Fruit fly (Drosophila melanogaster) whole organism, embryonic: ENCODE measurements around the gene dx.

ENCODE experiments used
- Aef1 ChIP-seq: fragments of 200-800 bp; sonication (Bioruptor generic); IDR thresholded peaks from 3 replicates; pipeline ENCODE4 v1.3.6; 2022; ENCODE audit warnings: missing biosample characterization, missing genetic modification characterization
- C15 ChIP-seq: fragments of 200-800 bp; sonication (Bioruptor generic); IDR thresholded peaks from 3 replicates; pipeline ENCODE4 v1.3.6; 2022; ENCODE audit warnings: missing biosample characterization, missing genetic modification characterization
- CG11085 ChIP-seq: fragments of 200-800 bp; sonication (Bioruptor generic); IDR thresholded peaks from 2 replicates; pipeline ENCODE4 v1.3.6; 2022; ENCODE audit warnings: missing biosample characterization, missing genetic modification characterization
- CG11093 ChIP-seq: fragments of 200-800 bp; sonication (Bioruptor generic); IDR thresholded peaks from 3 replicates; pipeline ENCODE4 v1.3.6; 2022; ENCODE audit warnings: missing biosample characterization, missing genetic modification characterization
- CG1233 ChIP-seq: fragments of 200-800 bp; sonication (Bioruptor generic); optimal IDR thresholded peaks from 4 replicates; lab custom pipeline; 2018; ENCODE audit warnings: missing biosample characterization, mild to moderate bottlenecking, missing genetic modification characterization
- CG13424 ChIP-seq: fragments of 200-800 bp; sonication (Bioruptor generic); optimal IDR thresholded peaks from 2 replicates; lab custom pipeline; 2019; ENCODE audit warnings: missing biosample characterization, mild to moderate bottlenecking, missing genetic modification characterization, moderate library complexity
- CG13624 ChIP-seq: fragments of 200-800 bp; sonication (Bioruptor generic); optimal IDR thresholded peaks from 2 replicates; lab custom pipeline; 2016; ENCODE audit warnings: missing biosample characterization, missing genetic modification characterization
- CG15073 ChIP-seq: fragments of 200-800 bp; sonication (Bioruptor generic); optimal IDR thresholded peaks from 2 replicates; lab custom pipeline; 2016; ENCODE audit warnings: missing biosample characterization, missing genetic modification characterization
- CG1603 ChIP-seq: fragments of 200-800 bp; sonication (Bioruptor generic); optimal IDR thresholded peaks from 2 replicates; lab custom pipeline; 2019; ENCODE audit warnings: missing biosample characterization, mild to moderate bottlenecking, missing genetic modification characterization, moderate library complexity
- CG16779 ChIP-seq: fragments of 200-800 bp; sonication (Bioruptor generic); IDR thresholded peaks from 2 replicates; pipeline ENCODE4 v1.3.6; 2022; ENCODE audit warnings: missing biosample characterization, missing genetic modification characterization
- CG2875 ChIP-seq: fragments of 200-800 bp; sonication (Bioruptor generic); optimal IDR thresholded peaks from 2 replicates; lab custom pipeline; 2017; ENCODE audit warnings: missing biosample characterization, mild to moderate bottlenecking, missing genetic modification characterization, missing genetic modification reagents
- CG34224 ChIP-seq: fragments of 200-800 bp; sonication (Bioruptor generic); IDR thresholded peaks from 3 replicates; pipeline ENCODE4 v1.3.6; 2022; ENCODE audit warnings: missing biosample characterization, missing genetic modification characterization; ENCODE audit not compliant: partially characterized antibody
- CG42726 ChIP-seq: fragments of 200-800 bp; sonication (Bioruptor generic); IDR thresholded peaks from 2 replicates; pipeline ENCODE4 v1.3.6; 2022; ENCODE audit warnings: missing biosample characterization, missing genetic modification characterization; ENCODE audit not compliant: partially characterized antibody
- CG5245 ChIP-seq: fragments of 200-800 bp; sonication (Bioruptor generic); optimal IDR thresholded peaks from 3 replicates; lab custom pipeline; 2016; ENCODE audit warnings: missing biosample characterization, missing genetic modification characterization
- CG6175 ChIP-seq: fragments of 200-800 bp; sonication (Bioruptor generic); IDR thresholded peaks from 3 replicates; pipeline ENCODE4 v1.3.6; 2022; ENCODE audit warnings: missing biosample characterization, missing genetic modification characterization
- CG6272 ChIP-seq: fragments of 200-800 bp; sonication (Bioruptor generic); IDR thresholded peaks from 2 replicates; pipeline ENCODE4 v1.3.6; 2022; ENCODE audit warnings: missing biosample characterization, missing genetic modification characterization
- CG6654 ChIP-seq: fragments of 200-800 bp; sonication (Bioruptor generic); optimal IDR thresholded peaks from 2 replicates; lab custom pipeline; 2017; ENCODE audit warnings: missing biosample characterization, mild to moderate bottlenecking, missing genetic modification characterization
- CG8290 ChIP-seq, 3 experiments: fragments of 200-800 bp; sonication (Bioruptor generic); optimal IDR thresholded peaks; 2 replicates each; lab custom pipeline; 2016 to 2019; ENCODE audit warnings: missing biosample characterization in 3 of 3, missing genetic modification characterization in 3 of 3, mild to moderate bottlenecking in 2 of 3, moderate library complexity in 1 of 3
- CG9215 ChIP-seq: fragments of 200-800 bp; sonication (Bioruptor generic); IDR thresholded peaks from 2 replicates; pipeline ENCODE4 v1.3.6; 2022; ENCODE audit warnings: missing biosample characterization, missing genetic modification characterization
- CG9727 ChIP-seq: fragments of 200-800 bp; sonication (Bioruptor generic); optimal IDR thresholded peaks from 3 replicates; lab custom pipeline; 2017; ENCODE audit warnings: missing biosample characterization, mild to moderate bottlenecking, missing genetic modification characterization
- CTCF ChIP-seq: fragments of 200-800 bp; sonication (Bioruptor generic); optimal IDR thresholded peaks from 2 replicates; lab custom pipeline; 2017; ENCODE audit warnings: missing biosample characterization, mild to moderate bottlenecking, missing genetic modification characterization, moderate library complexity
- Gug ChIP-seq: fragments of 200-800 bp; sonication (Bioruptor generic); IDR thresholded peaks from 4 replicates; pipeline ENCODE4 v1.3.6; 2022; ENCODE audit warnings: missing biosample characterization, missing genetic modification characterization
- Hmr ChIP-seq: fragments of 200-800 bp; sonication (Bioruptor generic); optimal IDR thresholded peaks from 3 replicates; lab custom pipeline; 2017; ENCODE audit warnings: mild to moderate bottlenecking, missing biosample characterization, missing genetic modification reagents, missing genetic modification characterization
- Hr3 ChIP-seq: fragments of 200-800 bp; sonication (Bioruptor generic); optimal IDR thresholded peaks from 3 replicates; lab custom pipeline; 2016; ENCODE audit warnings: missing biosample characterization, missing genetic modification characterization
- Mes4 ChIP-seq: fragments of 200-800 bp; sonication (Bioruptor generic); optimal IDR thresholded peaks from 2 replicates; lab custom pipeline; 2016; ENCODE audit warnings: missing biosample characterization, missing genetic modification characterization
- Nf-YC ChIP-seq: fragments of 200-800 bp; optimal IDR thresholded peaks from 3 replicates; lab custom pipeline; 2019; ENCODE audit warnings: missing biosample characterization, mild to moderate bottlenecking, missing genetic modification characterization, moderate library complexity
- Pdp1 ChIP-seq, 2 experiments: fragments of 200-800 bp; sonication (Bioruptor generic); optimal IDR thresholded peaks; 3 replicates each; lab custom pipeline; 2016; ENCODE audit warnings: missing biosample characterization in 2 of 2, missing genetic modification characterization in 2 of 2, mild to moderate bottlenecking in 1 of 2, moderate library complexity in 1 of 2
- Sry-δ ChIP-seq: fragments of 200-800 bp; sonication (Bioruptor generic); optimal IDR thresholded peaks from 2 replicates; lab custom pipeline; 2016; ENCODE audit warnings: missing biosample characterization, missing genetic modification characterization
- amos ChIP-seq: fragments of 200-800 bp; sonication (Bioruptor generic); IDR thresholded peaks from 2 replicates; pipeline ENCODE4 v1.3.6; 2022; ENCODE audit warnings: missing biosample characterization, missing genetic modification characterization; ENCODE audit not compliant: partially characterized antibody
- ara ChIP-seq: fragments of 200-800 bp; sonication (Bioruptor generic); IDR thresholded peaks from 2 replicates; pipeline ENCODE4 v1.3.6; 2022; ENCODE audit warnings: missing biosample characterization, missing genetic modification characterization
- az2 ChIP-seq: fragments of 200-800 bp; sonication (Bioruptor generic); optimal IDR thresholded peaks from 3 replicates; lab custom pipeline; 2016; ENCODE audit warnings: missing biosample characterization, missing genetic modification characterization
- chm ChIP-seq: fragments of 200-800 bp; sonication (Bioruptor generic); IDR thresholded peaks from 2 replicates; pipeline ENCODE4 v1.3.6; 2022; ENCODE audit warnings: missing biosample characterization, missing genetic modification characterization
- chn ChIP-seq: fragments of 200-800 bp; sonication (Bioruptor generic); optimal IDR thresholded peaks from 2 replicates; lab custom pipeline; 2016; ENCODE audit warnings: missing biosample characterization, missing genetic modification characterization
- en ChIP-seq: fragments of 200-800 bp; sonication (Bioruptor generic); optimal IDR thresholded peaks from 2 replicates; lab custom pipeline; 2016; ENCODE audit warnings: missing biosample characterization, missing genetic modification characterization
- fd102C ChIP-seq: fragments of 200-800 bp; sonication (Bioruptor generic); optimal IDR thresholded peaks from 2 replicates; lab custom pipeline; 2018; ENCODE audit warnings: missing biosample characterization, mild to moderate bottlenecking, missing genetic modification characterization, moderate library complexity
- fd96Cb ChIP-seq: fragments of 200-800 bp; sonication (Bioruptor generic); optimal IDR thresholded peaks from 2 replicates; lab custom pipeline; 2018; ENCODE audit warnings: missing biosample characterization, mild to moderate bottlenecking, missing genetic modification characterization, moderate library complexity
- fru ChIP-seq: fragments of >200 bp; optimal IDR thresholded peaks from 2 replicates; lab custom pipeline; 2017
- gfzf ChIP-seq: fragments of 200-800 bp; sonication (Bioruptor generic); optimal IDR thresholded peaks from 2 replicates; lab custom pipeline; 2016; ENCODE audit warnings: missing biosample characterization, mild to moderate bottlenecking, missing genetic modification characterization, moderate library complexity
- hbn ChIP-seq: fragments of 200-800 bp; sonication (Bioruptor generic); IDR thresholded peaks from 2 replicates; pipeline ENCODE4 v1.3.6; 2022; ENCODE audit warnings: missing biosample characterization, missing genetic modification characterization; ENCODE audit not compliant: partially characterized antibody
- jumu ChIP-seq: fragments of 200-800 bp; sonication (Bioruptor generic); optimal IDR thresholded peaks from 3 replicates; lab custom pipeline; 2016; ENCODE audit warnings: missing biosample characterization, missing genetic modification characterization
- nerfin-2 ChIP-seq: fragments of 200-800 bp; sonication (Bioruptor generic); IDR thresholded peaks from 2 replicates; pipeline ENCODE4 v1.3.6; 2022; ENCODE audit warnings: missing biosample characterization, missing genetic modification characterization; ENCODE audit not compliant: partially characterized antibody
- nmo ChIP-seq: fragments of 200-800 bp; sonication (Bioruptor generic); optimal IDR thresholded peaks from 2 replicates; lab custom pipeline; 2018; ENCODE audit warnings: missing biosample characterization, mild to moderate bottlenecking, missing genetic modification characterization, moderate library complexity
- org-1 ChIP-seq: fragments of 200-800 bp; sonication (Bioruptor generic); optimal IDR thresholded peaks from 2 replicates; lab custom pipeline; 2017; ENCODE audit warnings: missing biosample characterization, missing genetic modification characterization
- peb ChIP-seq: fragments of 200-800 bp; sonication (Bioruptor generic); IDR thresholded peaks from 2 replicates; pipeline ENCODE4 v1.3.6; 2022; ENCODE audit warnings: missing biosample characterization, missing genetic modification characterization
- schlank ChIP-seq: fragments of 200-800 bp; sonication (Bioruptor generic); optimal IDR thresholded peaks from 2 replicates; lab custom pipeline; 2018; ENCODE audit warnings: missing biosample characterization, mild to moderate bottlenecking, missing genetic modification characterization
- sens-2 ChIP-seq: fragments of 200-800 bp; sonication (Bioruptor generic); IDR thresholded peaks from 2 replicates; pipeline ENCODE4 v1.3.6; 2022; ENCODE audit warnings: missing biosample characterization, missing genetic modification characterization
- shn ChIP-seq: fragments of 200-800 bp; sonication (Bioruptor generic); optimal IDR thresholded peaks from 3 replicates; lab custom pipeline; 2016; ENCODE audit warnings: missing biosample characterization, missing genetic modification characterization
- stc ChIP-seq: fragments of 200-800 bp; sonication (Bioruptor generic); IDR thresholded peaks from 2 replicates; pipeline ENCODE4 v1.3.6; 2022; ENCODE audit warnings: missing biosample characterization, missing genetic modification characterization
- stwl ChIP-seq: fragments of 200-800 bp; sonication (Bioruptor generic); optimal IDR thresholded peaks from 3 replicates; lab custom pipeline; 2018; ENCODE audit warnings: missing biosample characterization, mild to moderate bottlenecking, missing genetic modification characterization, moderate library complexity
- sug ChIP-seq: fragments of 200-800 bp; optimal IDR thresholded peaks from 2 replicates; lab custom pipeline; 2019; ENCODE audit warnings: missing biosample characterization, mild to moderate bottlenecking, missing genetic modification characterization, moderate library complexity
- yki ChIP-seq: fragments of >200 bp; optimal IDR thresholded peaks from 3 replicates; lab custom pipeline; 2018

dx gene

dm6 chrX:6533101-6533636 is 630 bp upstream of the dx start, which contains the start of gene RpL7A (continued):
- TF ChIP-seq CG13424 (no peak), jumu (GFP tag; lab: Kevin White, UChicago) (peak; percentile 8), fd96Cb (tag; lab: Kevin White, UChicago) (no peak), gfzf (GFP tag; lab: Kevin White, UChicago) (peak; percentile 79), chm (GFP tag; lab: Robert Waterston, UW) (peak; percentile 88), CG5245 (GFP tag; lab: Kevin White, UChicago) (peak; percentile 56), yki (lab: Kevin White, UChicago) (no peak), C15 (no peak), Mes4 (GFP tag; lab: Kevin White, UChicago) (peak; percentile 71), Nf-YC (tag; lab: Kevin White, UChicago) (no peak), Gug (GFP tag; lab: Robert Waterston, UW) (no peak; the same call in 3 of the 4 replicates), CG16779 (GFP tag; lab: Robert Waterston, UW) (peak; percentile 67), nmo (GFP tag; lab: Kevin White, UChicago) (peak; percentile 46), stwl (tag; lab: Kevin White, UChicago) (no peak), CG2875 (GFP tag; lab: Kevin White, UChicago) (peak; percentile 74), org-1 (peak; percentile 51), amos (GFP tag; lab: Robert Waterston, UW) (no peak; the same call in 1 of the 2 replicates), Hr3 (peak; percentile 11), CG8290 (GFP tag; optimal IDR thresholded peaks at IDR 0.05; lab: Kevin White, UChicago) (no peak), CG8290 (tag; optimal IDR thresholded peaks at IDR 0.05; lab: Kevin White, UChicago) (peak; percentile 43 to 86), shn (GFP tag; lab: Kevin White, UChicago) (peak; percentile 64), en (GFP tag; lab: Kevin White, UChicago) (peak; percentile 20), fd102C (peak; percentile 65), Pdp1 (GFP tag; optimal IDR thresholded peaks at IDR 0.05; lab: Kevin White, UChicago) (peak; percentile 7 to 28), CG6175 (GFP tag; lab: Robert Waterston, UW) (peak; percentile 54; the same call in 1 of the 3 replicates), peb (GFP tag; lab: Robert Waterston, UW) (no peak), stc (GFP tag; lab: Robert Waterston, UW) (peak; percentile 42), CG1603 (tag; lab: Kevin White, UChicago) (peak; percentile 72), CTCF (GFP tag; lab: Kevin White, UChicago) (peak; percentile 40), fru (lab: Kevin White, UChicago) (no peak), CG11085 (peak; percentile 45; the same call in 1 of the 2 replicates), CG9215 (GFP tag; lab: Robert Waterston, UW) (peak; percentile 25), schlank (tag; lab: Kevin White, UChicago) (peak; percentile 76), Aef1 (no peak; the same call in 2 of the 3 replicates), nerfin-2 (GFP tag; lab: Robert Waterston, UW) (no peak), sens-2 (GFP tag; lab: Robert Waterston, UW) (no peak), CG34224 (GFP tag; lab: Robert Waterston, UW) (no peak), CG15073 (no peak), CG13624 (peak; percentile 25), Sry-δ (GFP tag; lab: Kevin White, UChicago) (peak; percentile 33), CG6654 (GFP tag; lab: Kevin White, UChicago) (peak; percentile 21), ara (no peak), Hmr (GFP tag; lab: Kevin White, UChicago) (peak; percentile 87), sug (tag; lab: Kevin White, UChicago) (peak; percentile 10), hbn (no peak), chn (peak; percentile 14), CG9727 (peak; percentile 75), CG1233 (GFP tag; lab: Kevin White, UChicago) (peak; percentile 72), CG6272 (no peak), CG11093 (GFP tag; lab: Robert Waterston, UW) (no peak), az2 (no peak), CG42726 (GFP tag; lab: Robert Waterston, UW) (no peak)
